Worm (Caenorhabditis elegans) whole organism, L4/young adult: ENCODE measurements around the gene Y41D4B.14.

ENCODE experiments used
- W03F9.2 ChIP-seq: fragments of 150-350 bp; optimal IDR thresholded peaks from 2 replicates; lab custom pipeline; 2014; ENCODE audit warnings: missing biosample characterization, missing genetic modification characterization
- dao-5 ChIP-seq: sonication (generic microtip); optimal IDR thresholded peaks from 2 replicates; lab custom pipeline; 2016; ENCODE audit warnings: missing genotype, missing genetic modification characterization, moderate library complexity, missing compliant biosample characterization
- him-1 ChIP-seq: sonication (generic microtip); optimal IDR thresholded peaks from 2 replicates; lab custom pipeline; 2016; ENCODE audit warnings: missing genotype, missing genetic modification reagents, missing genetic modification characterization, missing compliant biosample characterization

DNA sequence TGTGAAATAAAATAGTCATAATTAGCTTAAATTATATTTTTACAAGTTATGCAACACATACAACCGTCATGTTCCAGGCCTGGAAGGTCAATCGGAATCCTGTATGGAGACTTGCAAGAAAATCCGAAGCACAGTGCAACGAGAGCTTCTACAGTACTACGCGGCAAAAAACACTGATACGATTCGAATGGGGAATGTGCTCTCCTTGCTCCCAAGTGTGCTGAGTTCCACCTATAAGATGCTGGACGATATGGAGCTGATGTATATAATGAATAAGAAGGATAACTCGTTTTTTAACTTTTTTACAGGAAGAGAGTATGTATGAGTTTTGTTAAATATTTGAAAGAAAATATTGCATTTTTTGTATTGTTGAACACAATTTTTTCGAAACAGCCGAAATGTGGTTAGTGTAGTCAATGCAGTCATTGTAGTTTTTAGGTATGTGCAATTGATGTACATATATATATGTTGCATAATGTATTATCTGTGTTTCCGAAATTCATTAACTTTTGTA lies 49.6 kb downstream of the Y41D4B.14 start, which contains the start of gene nhr-146:
- TF ChIP-seq him-1 (tag; lab: Kevin White, UChicago) (no peak), W03F9.2 (tag; lab: Kevin White, UChicago) (no peak), dao-5 (tag; lab: Kevin White, UChicago) (no peak)
